Fruit fly (Drosophila melanogaster) whole organism, prepupa: ENCODE measurements around the gene CG3323.

Experiments used
- CG10631 ChIP-seq: fragments of 200-800 bp; sonication (Bioruptor generic); optimal IDR thresholded peaks from 2 replicates; lab custom pipeline; 2016; ENCODE audit warnings: missing biosample characterization, missing genetic modification characterization
- CG10669 ChIP-seq: fragments of 200-800 bp; sonication (Bioruptor generic); optimal IDR thresholded peaks from 3 replicates; lab custom pipeline; 2018; ENCODE audit warnings: missing biosample characterization, mild to moderate bottlenecking, missing genetic modification characterization, moderate library complexity
- CG11294 ChIP-seq: fragments of 200-800 bp; sonication (Bioruptor generic); IDR thresholded peaks from 2 replicates; pipeline ENCODE4 v1.3.6; 2022; ENCODE audit warnings: missing biosample characterization, missing genetic modification characterization
- CG11762 ChIP-seq: fragments of 200-800 bp; sonication (Bioruptor generic); optimal IDR thresholded peaks from 3 replicates; lab custom pipeline; 2016; ENCODE audit warnings: missing biosample characterization, missing genetic modification characterization; ENCODE audit not compliant: insufficient read depth
- CG15336 ChIP-seq: fragments of 200-800 bp; sonication (Bioruptor generic); IDR thresholded peaks from 2 replicates; pipeline ENCODE4 v1.3.6; 2022; ENCODE audit warnings: missing biosample characterization, missing genetic modification characterization
- CG1621 ChIP-seq: fragments of 200-800 bp; sonication (Bioruptor generic); optimal IDR thresholded peaks from 3 replicates; lab custom pipeline; 2018; ENCODE audit warnings: missing biosample characterization, mild to moderate bottlenecking, missing genetic modification characterization
- CG3032 ChIP-seq: fragments of 200-800 bp; optimal IDR thresholded peaks from 2 replicates; lab custom pipeline; 2019; ENCODE audit warnings: missing biosample characterization, mild to moderate bottlenecking, missing genetic modification characterization, moderate library complexity
- CG32006 ChIP-seq: fragments of 200-800 bp; sonication (Bioruptor generic); optimal IDR thresholded peaks from 3 replicates; lab custom pipeline; 2017; ENCODE audit warnings: missing biosample characterization, mild to moderate bottlenecking, missing genetic modification characterization
- CG34406 ChIP-seq: fragments of 200-800 bp; sonication (Bioruptor generic); optimal IDR thresholded peaks from 3 replicates; lab custom pipeline; 2016; ENCODE audit warnings: missing biosample characterization, missing genetic modification characterization
- CG3919 ChIP-seq: fragments of 200-800 bp; sonication (Bioruptor generic); optimal IDR thresholded peaks from 3 replicates; lab custom pipeline; 2016; ENCODE audit warnings: missing biosample characterization, missing genetic modification characterization
- CG4318 ChIP-seq: fragments of 200-800 bp; sonication (Bioruptor generic); optimal IDR thresholded peaks from 3 replicates; lab custom pipeline; 2017; ENCODE audit warnings: missing biosample characterization, mild to moderate bottlenecking, missing genetic modification characterization
- CG6163 ChIP-seq: fragments of 200-800 bp; sonication (Bioruptor generic); IDR thresholded peaks from 3 replicates; pipeline ENCODE4 v1.3.6; 2022; ENCODE audit warnings: missing biosample characterization, missing genetic modification characterization
- CG6276 ChIP-seq: fragments of 200-800 bp; sonication (Bioruptor generic); optimal IDR thresholded peaks from 2 replicates; lab custom pipeline; 2017; ENCODE audit warnings: missing biosample characterization, mild to moderate bottlenecking, missing genetic modification characterization
- CG6792 ChIP-seq: fragments of 200-800 bp; sonication (Bioruptor generic); optimal IDR thresholded peaks from 3 replicates; lab custom pipeline; 2016; ENCODE audit warnings: missing biosample characterization, missing genetic modification characterization
- CG6854 ChIP-seq: fragments of 200-800 bp; sonication (Bioruptor generic); optimal IDR thresholded peaks from 2 replicates; lab custom pipeline; 2017; ENCODE audit warnings: missing biosample characterization, mild to moderate bottlenecking, missing genetic modification characterization
- CG8319 ChIP-seq: fragments of 200-800 bp; sonication (Bioruptor generic); optimal IDR thresholded peaks from 3 replicates; lab custom pipeline; 2016; ENCODE audit warnings: missing biosample characterization, missing genetic modification characterization
- Eip75B ChIP-seq: fragments of 200-800 bp; sonication (Bioruptor generic); optimal IDR thresholded peaks from 3 replicates; lab custom pipeline; 2016; ENCODE audit warnings: missing biosample characterization, missing genetic modification characterization
- Eip93F ChIP-seq: fragments of 200-800 bp; sonication (Bioruptor generic); optimal IDR thresholded peaks from 2 replicates; lab custom pipeline; 2016; ENCODE audit warnings: missing biosample characterization, mild to moderate bottlenecking, missing genetic modification characterization
- Gug ChIP-seq: fragments of 200-800 bp; sonication (Bioruptor generic); IDR thresholded peaks from 2 replicates; pipeline ENCODE4 v1.3.6; 2022; ENCODE audit warnings: missing biosample characterization, missing genetic modification characterization
- Hr38 ChIP-seq: sonication (Bioruptor generic); optimal IDR thresholded peaks from 2 replicates; lab custom pipeline; 2016; ENCODE audit warnings: missing biosample characterization, missing genetic modification characterization
- Met ChIP-seq: fragments of 200-800 bp; sonication (Bioruptor generic); optimal IDR thresholded peaks from 3 replicates; lab custom pipeline; 2016; ENCODE audit warnings: missing biosample characterization, missing genetic modification characterization
- OdsH ChIP-seq: fragments of 200-800 bp; sonication (Bioruptor generic); optimal IDR thresholded peaks from 3 replicates; lab custom pipeline; 2016; ENCODE audit warnings: missing biosample characterization, missing genetic modification characterization
- Smox ChIP-seq: fragments of 200-800 bp; sonication (Bioruptor generic); optimal IDR thresholded peaks from 3 replicates; lab custom pipeline; 2016; ENCODE audit warnings: missing biosample characterization, missing genetic modification characterization
- Sox102F ChIP-seq: fragments of 200-800 bp; sonication (Bioruptor generic); optimal IDR thresholded peaks from 2 replicates; lab custom pipeline; 2016; ENCODE audit warnings: missing biosample characterization, mild to moderate bottlenecking, missing genetic modification characterization
- acj6 ChIP-seq: fragments of 200-800 bp; sonication (Bioruptor generic); optimal IDR thresholded peaks from 3 replicates; lab custom pipeline; 2016; ENCODE audit warnings: missing biosample characterization, missing genetic modification characterization
- dsx ChIP-seq: fragments of 200-800 bp; optimal IDR thresholded peaks from 3 replicates; lab custom pipeline; 2019; ENCODE audit warnings: missing biosample characterization, mild to moderate bottlenecking, missing genetic modification characterization, moderate library complexity; ENCODE audit not compliant: poor library complexity, severe bottlenecking
- eg ChIP-seq: fragments of 200-800 bp; sonication (Bioruptor generic); IDR thresholded peaks from 3 replicates; pipeline ENCODE4 v1.3.6; 2022; ENCODE audit warnings: missing biosample characterization, missing genetic modification characterization
- esn ChIP-seq: fragments of 200-800 bp; sonication (Bioruptor generic); optimal IDR thresholded peaks from 2 replicates; lab custom pipeline; 2016; ENCODE audit warnings: missing biosample characterization, mild to moderate bottlenecking, missing genetic modification characterization, moderate library complexity
- fd59A ChIP-seq: fragments of 200-800 bp; sonication (Bioruptor generic); optimal IDR thresholded peaks from 2 replicates; lab custom pipeline; 2017; ENCODE audit warnings: missing biosample characterization, mild to moderate bottlenecking, missing genetic modification characterization, missing genetic modification reagents
- fd85E ChIP-seq: fragments of 200-800 bp; sonication (Bioruptor generic); optimal IDR thresholded peaks from 3 replicates; lab custom pipeline; 2016; ENCODE audit warnings: missing biosample characterization, missing genetic modification characterization
- fkh ChIP-seq: fragments of 200-800 bp; sonication (Bioruptor generic); optimal IDR thresholded peaks from 3 replicates; lab custom pipeline; 2017; ENCODE audit warnings: missing biosample characterization, mild to moderate bottlenecking, missing genetic modification characterization, moderate library complexity
- pdm3 ChIP-seq: fragments of 200-800 bp; sonication (Bioruptor generic); optimal IDR thresholded peaks from 3 replicates; lab custom pipeline; 2016; ENCODE audit warnings: missing biosample characterization, missing genetic modification characterization
- spab ChIP-seq: fragments of 200-800 bp; sonication (Bioruptor generic); optimal IDR thresholded peaks from 2 replicates; lab custom pipeline; 2017; ENCODE audit warnings: missing biosample characterization, mild to moderate bottlenecking, missing genetic modification characterization, missing genetic modification reagents
- ss ChIP-seq, 2 experiments: fragments of 200-800 bp; sonication (Bioruptor generic); optimal IDR thresholded peaks; 2 replicates in 1 of 2; 3 replicates in 1 of 2; lab custom pipeline; 2017 to 2018; ENCODE audit warnings: mild to moderate bottlenecking in 2 of 2, missing biosample characterization in 2 of 2, missing genetic modification characterization in 2 of 2, moderate library complexity in 1 of 2
- svp ChIP-seq: fragments of 200-800 bp; sonication (Bioruptor generic); peaks from one replicate; lab custom pipeline; 2016; ENCODE audit warnings: missing biosample characterization, missing genetic modification characterization
- topi ChIP-seq: fragments of 200-800 bp; sonication (Bioruptor generic); optimal IDR thresholded peaks from 3 replicates; lab custom pipeline; 2016; ENCODE audit warnings: missing biosample characterization, missing genetic modification characterization
- vri ChIP-seq: fragments of 200-800 bp; sonication (Bioruptor generic); optimal IDR thresholded peaks from 3 replicates; lab custom pipeline; 2016; ENCODE audit warnings: missing biosample characterization, mild to moderate bottlenecking, missing genetic modification characterization

Gene CG3323

DNA sequence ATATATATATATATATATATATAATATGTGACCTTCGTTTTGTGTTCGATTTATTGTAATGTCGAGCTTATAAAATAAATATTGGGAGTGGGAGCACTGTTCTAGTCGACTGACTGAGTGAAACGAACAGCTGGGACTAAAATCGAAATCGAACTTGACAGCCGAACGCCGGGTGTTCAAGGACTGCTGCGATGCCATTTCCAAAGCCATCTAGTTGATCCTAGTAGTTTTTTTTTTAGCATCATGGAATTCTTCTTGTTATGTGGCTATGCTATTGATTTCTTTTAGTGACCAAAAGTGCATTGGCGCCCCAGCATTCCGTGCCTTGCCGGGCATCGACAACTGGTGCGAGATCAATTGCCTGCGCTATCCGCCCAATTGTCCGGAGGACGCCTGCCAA, at the start of gene CG3323:
Gene CG3323, minus strand, starts transcription at position 101 of the 400 bp plus-strand sequence.
- TF ChIP-seq Gug (GFP tag; lab: Robert Waterston, UW), result no peak
- no peak for TF ChIP-seq Eip75B
- no peak for TF ChIP-seq CG10669 (GFP tag; lab: Kevin White, UChicago)
- no peak for TF ChIP-seq pdm3 (GFP tag; lab: Kevin White, UChicago)
- TF ChIP-seq spab (GFP tag; lab: Kevin White, UChicago), result no peak

DNA sequence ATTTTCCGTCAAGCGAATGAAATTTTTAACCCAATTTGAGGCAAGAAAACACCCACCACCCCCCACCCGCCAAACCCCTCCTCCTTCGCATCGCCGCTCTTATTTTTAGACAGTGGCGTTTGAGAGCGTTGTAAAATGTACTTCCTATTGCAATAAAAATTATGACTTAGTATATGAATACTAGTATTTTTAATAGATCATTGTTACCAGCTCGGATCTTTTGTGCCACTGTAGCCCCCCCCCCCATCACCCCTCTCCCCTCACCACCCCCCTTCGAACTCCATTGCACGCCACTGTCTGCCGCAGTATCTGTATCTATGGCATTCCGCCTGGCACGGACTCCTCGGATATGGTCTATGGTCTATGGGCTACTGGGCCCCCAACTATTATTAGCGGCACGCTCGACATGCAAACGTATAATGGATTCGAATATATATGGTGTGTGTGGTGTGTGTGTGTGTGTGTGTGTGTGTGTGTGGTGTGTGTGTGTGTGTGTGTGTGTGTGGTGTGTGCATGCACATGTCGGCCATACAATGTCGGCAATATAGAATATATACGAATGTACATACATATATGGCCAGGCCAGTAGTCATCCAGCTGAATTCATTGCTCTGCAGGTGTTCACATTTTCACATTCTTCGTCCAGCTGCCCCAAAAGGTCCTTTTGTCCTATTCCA, 44.5 kb upstream of the CG3323 start:
- no peak for TF ChIP-seq fd59A (GFP tag; lab: Kevin White, UChicago)
- no peak for TF ChIP-seq CG6163 (GFP tag; lab: Robert Waterston, UW)
- no peak for TF ChIP-seq ss (GFP tag; optimal IDR thresholded peaks at IDR 0.05; lab: Kevin White, UChicago)
- TF ChIP-seq Eip75B, result no peak
- TF ChIP-seq acj6, result no peak
- peak; percentile 30; the same call in 1 of the 2 replicates for TF ChIP-seq Gug (GFP tag; lab: Robert Waterston, UW)
- no peak for TF ChIP-seq svp (GFP tag; lab: Kevin White, UChicago)
- TF ChIP-seq CG15336 (GFP tag; lab: Robert Waterston, UW), result peak; percentile 37; the same call in 1 of the 2 replicates
- no peak for TF ChIP-seq CG3919 (GFP tag; lab: Kevin White, UChicago)
- no peak for TF ChIP-seq dsx
- no peak for TF ChIP-seq CG10669 (GFP tag; lab: Kevin White, UChicago)
- TF ChIP-seq OdsH, result no peak
- TF ChIP-seq CG6276 (GFP tag; lab: Kevin White, UChicago), result peak; percentile 18
- TF ChIP-seq CG32006 (GFP tag; lab: Kevin White, UChicago), result peak; percentile 14
- TF ChIP-seq eg (GFP tag; lab: Robert Waterston, UW), result peak; percentile 42; the same call in 2 of the 3 replicates

DNA sequence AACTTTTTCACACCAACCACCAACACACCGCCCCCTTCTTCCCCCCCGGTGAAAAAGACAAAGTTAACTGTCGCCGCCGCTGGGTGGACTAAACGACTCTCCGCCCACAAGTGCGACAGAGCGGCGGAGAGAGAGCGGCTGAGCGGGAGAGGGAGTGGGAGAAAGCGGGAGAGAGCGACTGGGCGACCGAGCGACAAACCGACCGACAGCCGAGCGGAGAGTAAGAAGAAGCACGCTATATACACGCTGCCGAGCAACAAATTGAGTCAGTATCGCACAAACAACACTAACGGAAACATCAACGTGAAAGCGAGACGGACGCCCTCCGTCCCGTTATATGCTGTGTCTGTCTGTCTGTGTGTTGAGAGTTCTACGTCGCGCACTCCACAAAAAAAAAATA, 34.5 kb upstream of the CG3323 start, which contains the start of gene SK:
Gene SK, plus strand, starts transcription at position 267 of the 400 bp plus-strand sequence.
- TF ChIP-seq CG6163 (GFP tag; lab: Robert Waterston, UW) (0 out of 3 replicates have a peak, but pooled peaks have one; percentile 21), CG34406 (GFP tag; lab: Kevin White, UChicago) (no peak), CG3919 (GFP tag; lab: Kevin White, UChicago) (no peak), eg (GFP tag; lab: Robert Waterston, UW) (peak; percentile 27; the same call in 1 of the 3 replicates), Met (GFP tag; lab: Kevin White, UChicago) (no peak), CG11762 (no peak), CG15336 (GFP tag; lab: Robert Waterston, UW) (peak; percentile 19; the same call in 1 of the 2 replicates), vri (GFP tag; lab: Kevin White, UChicago) (no peak), CG3032 (no peak)

DNA sequence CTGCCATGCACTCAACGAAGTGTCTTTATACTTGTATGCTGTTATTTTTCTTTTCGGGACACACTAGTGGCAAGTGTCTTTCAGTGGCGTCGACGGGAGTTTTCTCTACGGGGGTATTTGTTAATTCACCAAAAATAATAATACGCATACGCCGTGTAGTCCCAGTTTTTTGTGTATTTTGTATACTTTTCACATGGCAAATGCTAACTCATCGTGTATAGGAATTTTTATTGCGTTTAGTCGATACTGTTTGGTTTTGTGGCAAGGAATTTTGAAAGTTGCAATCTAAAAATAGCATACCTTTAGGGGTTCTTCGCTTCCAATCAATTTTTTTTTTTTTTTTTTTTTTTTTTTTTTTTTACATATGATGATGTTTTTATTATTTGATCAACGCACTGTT, 32.9 kb upstream of the CG3323 start:
- TF ChIP-seq Eip93F (no peak), fd85E (GFP tag; lab: Kevin White, UChicago) (no peak), Met (GFP tag; lab: Kevin White, UChicago) (no peak), topi (GFP tag; lab: Kevin White, UChicago) (no peak), Hr38 (no peak), CG32006 (GFP tag; lab: Kevin White, UChicago) (peak; percentile 27), acj6 (no peak)

DNA sequence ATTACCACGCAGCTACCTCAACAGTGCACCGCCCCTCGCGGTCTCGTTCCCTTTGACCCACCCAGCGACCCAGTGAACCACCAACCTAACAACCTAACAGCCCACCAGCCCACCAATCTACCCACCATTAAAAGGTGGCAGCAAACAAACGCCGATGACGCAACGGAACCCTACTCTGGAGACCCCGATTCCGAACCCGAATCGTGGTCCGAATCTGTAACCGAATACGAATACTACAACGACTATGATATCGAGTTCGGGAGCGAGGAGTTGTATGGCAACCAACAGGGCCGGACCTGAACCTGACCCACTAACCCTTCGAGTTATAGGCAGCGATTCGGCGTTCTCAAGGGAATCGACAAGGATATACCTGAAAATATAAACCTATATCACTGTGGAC, 31.8 kb upstream of the CG3323 start:
- TF ChIP-seq OdsH, result no peak
- no peak for TF ChIP-seq Smox (GFP tag; lab: Kevin White, UChicago)
- TF ChIP-seq CG8319, result peak; percentile 20
- TF ChIP-seq, all 60 proteins: peak for 1

DNA sequence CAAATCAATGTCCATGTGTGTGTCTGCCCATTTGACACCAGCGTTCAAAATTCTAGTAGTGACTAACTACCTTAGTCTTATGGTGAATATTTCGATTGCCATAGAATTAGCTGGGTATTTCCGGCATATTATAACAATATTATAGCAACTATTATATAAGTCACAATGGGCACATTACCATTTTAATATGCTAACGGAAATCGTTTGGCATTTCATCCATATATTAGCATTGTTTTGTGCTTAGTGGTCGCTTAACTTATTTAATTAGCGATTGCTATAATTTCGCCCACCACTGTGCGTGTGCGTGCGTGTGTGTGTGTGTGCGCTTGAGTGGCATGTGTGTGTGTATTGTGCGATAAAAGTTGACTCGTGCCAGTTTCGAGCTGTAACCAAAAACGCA, 31.2 kb upstream of the CG3323 start:
- peak; percentile 77 for TF ChIP-seq CG6854 (GFP tag; lab: Kevin White, UChicago)
- no peak for TF ChIP-seq fkh (GFP tag; lab: Kevin White, UChicago)
- peak; percentile 43; the same call in 1 of the 3 replicates for TF ChIP-seq eg (GFP tag; lab: Robert Waterston, UW)
- TF ChIP-seq ss (GFP tag; optimal IDR thresholded peaks at IDR 0.05; lab: Kevin White, UChicago), result no peak
- peak; percentile 45 for TF ChIP-seq acj6
- peak; percentile 70 for TF ChIP-seq CG6792
- TF ChIP-seq CG10669 (GFP tag; lab: Kevin White, UChicago), result peak; percentile 34
- TF ChIP-seq spab (GFP tag; lab: Kevin White, UChicago), result no peak
- TF ChIP-seq CG3032, result no peak
- peak; percentile 11; the same call in 1 of the 2 replicates for TF ChIP-seq CG11294 (GFP tag; lab: Robert Waterston, UW)
- TF ChIP-seq CG4318 (GFP tag; lab: Kevin White, UChicago), result peak; percentile 16
- no peak for TF ChIP-seq Eip93F
- peak; percentile 28 for TF ChIP-seq CG10631 (GFP tag; lab: Kevin White, UChicago)
- peak; percentile 54 for TF ChIP-seq CG15336 (GFP tag; lab: Robert Waterston, UW)
- peak; percentile 53 for TF ChIP-seq OdsH
- peak; percentile 68 for TF ChIP-seq CG34406 (GFP tag; lab: Kevin White, UChicago)
- TF ChIP-seq Eip75B, result no peak
- peak; percentile 78 for TF ChIP-seq esn (GFP tag; lab: Kevin White, UChicago)
- TF ChIP-seq CG1621 (tag; lab: Kevin White, UChicago), result peak; percentile 29
- TF ChIP-seq pdm3 (GFP tag; lab: Kevin White, UChicago), result peak; percentile 62
- TF ChIP-seq CG3919 (GFP tag; lab: Kevin White, UChicago), result peak; percentile 54
- TF ChIP-seq Sox102F (GFP tag; lab: Kevin White, UChicago), result peak; percentile 74
- peak; percentile 23 for TF ChIP-seq CG8319
